Fruit fly (Drosophila melanogaster) whole organism, embryonic: Measurements from ENCODE around the gene CG6749.

Source experiments
- Awh ChIP-seq: fragments of 200-800 bp; sonication (Bioruptor generic); IDR thresholded peaks from 2 replicates; pipeline ENCODE4, ENCODE4 v1.3.6; 2022; ENCODE audit warnings: missing biosample characterization, missing genetic modification characterization
- Bgb ChIP-seq: fragments of 200-800 bp; sonication (Bioruptor generic); IDR thresholded peaks from 2 replicates; pipeline ENCODE4 v1.3.6; 2022; ENCODE audit warnings: missing biosample characterization, missing genetic modification characterization; ENCODE audit not compliant: partially characterized antibody
- CG10274 ChIP-seq: fragments of 200-800 bp; sonication (Bioruptor generic); optimal IDR thresholded peaks from 3 replicates; lab custom pipeline; 2017; ENCODE audit warnings: missing biosample characterization, mild to moderate bottlenecking, missing genetic modification characterization
- CG10321 ChIP-seq: fragments of 200-800 bp; sonication (Bioruptor generic); IDR thresholded peaks from 2 replicates; pipeline ENCODE4 v1.3.6; 2022; ENCODE audit warnings: missing biosample characterization, missing genetic modification characterization
- CG10462 ChIP-seq: fragments of 200-800 bp; sonication (Bioruptor generic); optimal IDR thresholded peaks from 2 replicates; lab custom pipeline; 2016; ENCODE audit warnings: missing biosample characterization, missing genetic modification characterization
- CG11696 ChIP-seq: fragments of 200-800 bp; sonication (Bioruptor generic); IDR thresholded peaks from 2 replicates; pipeline ENCODE4 v1.3.6; 2022; ENCODE audit warnings: missing biosample characterization, missing genetic modification characterization
- CG13296 ChIP-seq: fragments of 200-800 bp; sonication (Bioruptor generic); optimal IDR thresholded peaks from 3 replicates; lab custom pipeline; 2018; ENCODE audit warnings: missing biosample characterization, mild to moderate bottlenecking, missing genetic modification characterization
- CG15011 ChIP-seq: fragments of 200-800 bp; sonication (Bioruptor generic); optimal IDR thresholded peaks from 3 replicates; lab custom pipeline; 2018; ENCODE audit warnings: missing biosample characterization, mild to moderate bottlenecking, missing genetic modification characterization
- CG15073 ChIP-seq: fragments of 200-800 bp; sonication (Bioruptor generic); optimal IDR thresholded peaks from 2 replicates; lab custom pipeline; 2016; ENCODE audit warnings: missing biosample characterization, missing genetic modification characterization
- CG16863 ChIP-seq: fragments of 200-800 bp; sonication (Bioruptor generic); optimal IDR thresholded peaks from 3 replicates; lab custom pipeline; 2016; ENCODE audit warnings: missing biosample characterization, missing genetic modification characterization
- CG18011 ChIP-seq: fragments of 200-800 bp; sonication (Bioruptor generic); optimal IDR thresholded peaks from 2 replicates; lab custom pipeline; 2017; ENCODE audit warnings: missing biosample characterization, missing genetic modification characterization, mild to moderate bottlenecking, moderate library complexity, missing genotype
- CG18476 ChIP-seq: fragments of 200-800 bp; sonication (Bioruptor generic); optimal IDR thresholded peaks from 2 replicates; lab custom pipeline; 2016; ENCODE audit warnings: missing biosample characterization, mild to moderate bottlenecking, missing genetic modification characterization
- CG18764 ChIP-seq: fragments of 200-800 bp; sonication (Bioruptor generic); optimal IDR thresholded peaks from 3 replicates; lab custom pipeline; 2016; ENCODE audit warnings: missing biosample characterization, missing genetic modification characterization
- CG2116 ChIP-seq: fragments of 200-800 bp; sonication (Bioruptor generic); optimal IDR thresholded peaks from 3 replicates; lab custom pipeline; 2018; ENCODE audit warnings: missing biosample characterization, mild to moderate bottlenecking, missing genetic modification characterization
- CG3407 ChIP-seq: fragments of 200-800 bp; sonication (Bioruptor generic); optimal IDR thresholded peaks from 2 replicates; lab custom pipeline; 2018; ENCODE audit warnings: missing biosample characterization, mild to moderate bottlenecking, missing genetic modification characterization
- CG3726 ChIP-seq: fragments of 200-800 bp; sonication (Bioruptor generic); IDR thresholded peaks from 3 replicates; pipeline ENCODE4, ENCODE4 v1.3.6; 2022; ENCODE audit warnings: missing biosample characterization, missing genetic modification characterization
- CG4404 ChIP-seq: fragments of 200-800 bp; sonication (Bioruptor generic); IDR thresholded peaks from 2 replicates; pipeline ENCODE4 v1.3.6; 2022; ENCODE audit warnings: missing biosample characterization, missing genetic modification characterization
- CG4730 ChIP-seq: fragments of 200-800 bp; sonication (Bioruptor generic); IDR thresholded peaks from 2 replicates; pipeline ENCODE4 v1.3.6; 2022; ENCODE audit warnings: missing biosample characterization, missing genetic modification characterization
- CG5180 ChIP-seq: fragments of 200-800 bp; sonication (Bioruptor generic); optimal IDR thresholded peaks from 3 replicates; lab custom pipeline; 2017; ENCODE audit warnings: missing biosample characterization, missing genetic modification characterization, mild to moderate bottlenecking, moderate library complexity, missing genetic modification reagents
- CG9727 ChIP-seq: fragments of 200-800 bp; sonication (Bioruptor generic); optimal IDR thresholded peaks from 3 replicates; lab custom pipeline; 2017; ENCODE audit warnings: missing biosample characterization, mild to moderate bottlenecking, missing genetic modification characterization
- Dll ChIP-seq: fragments of 200-800 bp; sonication (Bioruptor generic); IDR thresholded peaks from 4 replicates; pipeline ENCODE4 v1.3.6; 2022; ENCODE audit warnings: missing biosample characterization, missing genetic modification characterization; ENCODE audit not compliant: partially characterized antibody
- Doc2 ChIP-seq: fragments of 200-800 bp; sonication (Bioruptor generic); IDR thresholded peaks from 2 replicates; pipeline ENCODE4 v1.3.6; 2022; ENCODE audit warnings: missing biosample characterization, missing genetic modification characterization
- Dref ChIP-seq: fragments of 200-800 bp; sonication (Bioruptor generic); IDR thresholded peaks from 2 replicates; pipeline ENCODE4 v1.3.6; 2022; ENCODE audit warnings: missing biosample characterization, missing genetic modification characterization
- Drgx ChIP-seq: fragments of 200-800 bp; sonication (Bioruptor generic); IDR thresholded peaks from 2 replicates; pipeline ENCODE4 v1.3.6; 2022; ENCODE audit warnings: missing biosample characterization, missing genetic modification characterization
- Eip74EF ChIP-seq, 2 experiments: fragments of 200-800 bp in 1 of 2; fragments of >200 bp in 1 of 2; sonication (Bioruptor generic) in 1 of 2; optimal IDR thresholded peaks; 2 replicates each; lab custom pipeline; 2017 to 2019; ENCODE audit warnings: missing biosample characterization in 2 of 2, missing genetic modification characterization in 2 of 2, mild to moderate bottlenecking in 1 of 2, moderate library complexity in 1 of 2
- Hmx ChIP-seq: fragments of 200-800 bp; sonication (Bioruptor generic); optimal IDR thresholded peaks from 2 replicates; lab custom pipeline; 2016; ENCODE audit warnings: missing biosample characterization, missing genetic modification characterization
- Hr51 ChIP-seq, 2 experiments: fragments of 200-800 bp; sonication (Bioruptor generic); optimal IDR thresholded peaks; 2 replicates in 1 of 2; 3 replicates in 1 of 2; lab custom pipeline; 2016 to 2018; ENCODE audit warnings: missing biosample characterization in 2 of 2, missing genetic modification characterization in 2 of 2, mild to moderate bottlenecking in 1 of 2, moderate library complexity in 1 of 2
- Neu2 ChIP-seq: fragments of 200-800 bp; sonication (Bioruptor generic); optimal IDR thresholded peaks from 3 replicates; lab custom pipeline; 2016; ENCODE audit warnings: missing biosample characterization, missing genetic modification characterization, borderline replicate concordance
- Rx ChIP-seq: fragments of 200-800 bp; sonication (Bioruptor generic); IDR thresholded peaks from 2 replicates; pipeline ENCODE4 v1.3.6; 2022; ENCODE audit warnings: missing biosample characterization, missing genetic modification characterization
- Spps ChIP-seq: fragments of 200-800 bp; sonication (Bioruptor generic); optimal IDR thresholded peaks from 2 replicates; lab custom pipeline; 2018; ENCODE audit warnings: missing biosample characterization, mild to moderate bottlenecking, missing genetic modification characterization
- Trl ChIP-seq, 3 experiments: fragments of >200 bp in 2 of 3; fragments of 200-800 bp in 1 of 3; sonication (Bioruptor generic) in 1 of 3; optimal IDR thresholded peaks; 2 replicates in 1 of 3; 3 replicates in 2 of 3; lab custom pipeline; 2016 to 2017; ENCODE audit warnings: missing biosample characterization in 1 of 3, missing genetic modification characterization in 1 of 3
- chn ChIP-seq: fragments of 200-800 bp; sonication (Bioruptor generic); optimal IDR thresholded peaks from 2 replicates; lab custom pipeline; 2016; ENCODE audit warnings: missing biosample characterization, missing genetic modification characterization
- fru ChIP-seq: fragments of >200 bp; optimal IDR thresholded peaks from 2 replicates; lab custom pipeline; 2017
- gro ChIP-seq: fragments of 200-800 bp; sonication (Bioruptor generic); optimal IDR thresholded peaks from 2 replicates; lab custom pipeline; 2016; ENCODE audit warnings: missing biosample characterization, missing genetic modification characterization
- ken ChIP-seq: fragments of 200-800 bp; sonication (Bioruptor generic); IDR thresholded peaks from 3 replicates; pipeline ENCODE4 v1.3.6; 2022; ENCODE audit warnings: missing biosample characterization, missing genetic modification characterization
- lab ChIP-seq: fragments of 200-800 bp; sonication (Bioruptor generic); optimal IDR thresholded peaks from 3 replicates; lab custom pipeline; 2017; ENCODE audit warnings: missing biosample characterization, missing genetic modification characterization, mild to moderate bottlenecking, moderate library complexity, missing genetic modification reagents
- nau ChIP-seq: fragments of 200-800 bp; sonication (Bioruptor generic); optimal IDR thresholded peaks from 3 replicates; lab custom pipeline; 2017; ENCODE audit warnings: missing biosample characterization, mild to moderate bottlenecking, missing genetic modification characterization, missing genetic modification reagents
- nerfin-2 ChIP-seq: fragments of 200-800 bp; sonication (Bioruptor generic); IDR thresholded peaks from 2 replicates; pipeline ENCODE4 v1.3.6; 2022; ENCODE audit warnings: missing biosample characterization, missing genetic modification characterization; ENCODE audit not compliant: partially characterized antibody
- pfk ChIP-seq: fragments of 200-800 bp; sonication (Bioruptor generic); optimal IDR thresholded peaks from 2 replicates; lab custom pipeline; 2018; ENCODE audit warnings: missing biosample characterization, mild to moderate bottlenecking, missing genetic modification characterization, moderate library complexity
- pita ChIP-seq: fragments of 200-800 bp; sonication (Bioruptor generic); optimal IDR thresholded peaks from 2 replicates; lab custom pipeline; 2017; ENCODE audit warnings: missing biosample characterization, mild to moderate bottlenecking, missing genetic modification characterization
- psq ChIP-seq: fragments of 200-800 bp; sonication (Bioruptor generic); optimal IDR thresholded peaks from 2 replicates; lab custom pipeline; 2017; ENCODE audit warnings: missing biosample characterization, missing genetic modification characterization
- row ChIP-seq: fragments of 200-800 bp; sonication (Bioruptor generic); IDR thresholded peaks from 3 replicates; pipeline ENCODE4 v1.3.6; 2022; ENCODE audit warnings: missing biosample characterization, missing genetic modification characterization
- sc ChIP-seq, 3 experiments: fragments of >200 bp in 2 of 3; fragments of 200-800 bp in 1 of 3; sonication (Bioruptor generic) in 1 of 3; optimal IDR thresholded peaks; 2 replicates in 2 of 3; 3 replicates in 1 of 3; lab custom pipeline; 2017; ENCODE audit warnings: mild to moderate bottlenecking in 1 of 3, missing biosample characterization in 1 of 3, missing genetic modification characterization in 1 of 3, missing genetic modification reagents in 1 of 3
- scrt ChIP-seq: fragments of 200-800 bp; sonication (Bioruptor generic); optimal IDR thresholded peaks from 2 replicates; lab custom pipeline; 2018; ENCODE audit warnings: missing biosample characterization, mild to moderate bottlenecking, missing genetic modification characterization, moderate library complexity
- seq ChIP-seq: fragments of 200-800 bp; sonication (Bioruptor generic); IDR thresholded peaks from 2 replicates; pipeline ENCODE4 v1.3.6; 2022; ENCODE audit warnings: missing biosample characterization, missing genetic modification characterization
- sug ChIP-seq: fragments of 200-800 bp; optimal IDR thresholded peaks from 2 replicates; lab custom pipeline; 2019; ENCODE audit warnings: missing biosample characterization, mild to moderate bottlenecking, missing genetic modification characterization, moderate library complexity
- ttk ChIP-seq: fragments of 200-800 bp; sonication (Bioruptor generic); IDR thresholded peaks from 2 replicates; pipeline ENCODE4 v2.1.2; 2022; ENCODE audit warnings: missing biosample characterization, missing genetic modification characterization

Gene CG6749

dm6 chr3L:9696650-9697526, 36.7 kb downstream of the CG6749 start, which contains the start of gene Prps (continued):
- TF ChIP-seq fru (no peak), ttk (GFP tag; lab: Robert Waterston, UW) (peak; percentile 81), ken (GFP tag; lab: Robert Waterston, UW) (peak; percentile 83), CG15073 (GFP tag; lab: Kevin White, UChicago) (no peak), CG18011 (GFP tag; lab: Kevin White, UChicago) (peak; percentile 53), CG15011 (GFP tag; lab: Kevin White, UChicago) (peak; percentile 22), gro (peak; percentile 87), CG18764 (GFP tag; lab: Kevin White, UChicago) (peak; percentile 54), psq (GFP tag; lab: Kevin White, UChicago) (peak; percentile 63), CG9727 (GFP tag; lab: Kevin White, UChicago) (peak; percentile 50), Dref (peak; percentile 24; the same call in 1 of the 2 replicates), Neu2 (GFP tag; lab: Kevin White, UChicago) (no peak), CG10321 (GFP tag; lab: Robert Waterston, UW) (no peak), nau (GFP tag; lab: Kevin White, UChicago) (peak; percentile 73), row (GFP tag; lab: Robert Waterston, UW) (peak; percentile 98), CG11696 (GFP tag; lab: Robert Waterston, UW) (peak; percentile 73), CG13296 (GFP tag; lab: Kevin White, UChicago) (peak; percentile 79), Hmx (GFP tag; lab: Kevin White, UChicago) (no peak), CG4404 (GFP tag; lab: Robert Waterston, UW) (no peak), seq (GFP tag; lab: Robert Waterston, UW) (peak; percentile 63; the same call in 1 of the 2 replicates), chn (peak; percentile 59), lab (peak; percentile 93), Eip74EF (GFP tag; optimal IDR thresholded peaks at IDR 0.05; lab: Kevin White, UChicago) (peak in 1 of 2 experiments; percentile 80), CG16863 (GFP tag; lab: Kevin White, UChicago) (peak; percentile 70), Trl (optimal IDR thresholded peaks at IDR 0.05; lab: Kevin White, UChicago) (peak; percentile 76 to 97), Trl (GFP tag; optimal IDR thresholded peaks at IDR 0.05; lab: Kevin White, UChicago) (peak; percentile 85), Hr51 (GFP tag; optimal IDR thresholded peaks at IDR 0.05; lab: Kevin White, UChicago) (peak; percentile 66 to 75), Rx (GFP tag; lab: Robert Waterston, UW) (peak; percentile 66), CG5180 (GFP tag; lab: Kevin White, UChicago) (peak; percentile 25), Drgx (GFP tag; lab: Robert Waterston, UW) (peak; percentile 78), scrt (GFP tag; lab: Kevin White, UChicago) (peak; percentile 70), CG18476 (GFP tag; lab: Kevin White, UChicago) (peak; percentile 2), Doc2 (GFP tag; lab: Robert Waterston, UW) (no peak), nerfin-2 (GFP tag; lab: Robert Waterston, UW) (no peak), sug (tag; lab: Kevin White, UChicago) (peak; percentile 68), pita (GFP tag; lab: Kevin White, UChicago) (no peak), Spps (tag; lab: Kevin White, UChicago) (no peak), Bgb (GFP tag; lab: Robert Waterston, UW) (no peak; the same call in 1 of the 2 replicates), CG3726 (GFP tag; lab: Robert Waterston, UW) (0 out of 3 replicates have a peak, but pooled peaks have one; percentile 52), CG3407 (GFP tag; lab: Kevin White, UChicago) (no peak), CG10274 (GFP tag; lab: Kevin White, UChicago) (no peak), CG10462 (no peak), Dll (GFP tag; lab: Robert Waterston, UW) (0 out of 4 replicates have a peak, but pooled peaks have one; percentile 30), CG2116 (GFP tag; lab: Kevin White, UChicago) (no peak), Awh (GFP tag; lab: Robert Waterston, UW) (peak; percentile 82), pfk (no peak), CG4730 (peak; percentile 77), sc (optimal IDR thresholded peaks at IDR 0.05; lab: Kevin White, UChicago) (no peak), sc (GFP tag; optimal IDR thresholded peaks at IDR 0.05; lab: Kevin White, UChicago) (peak; percentile 21)
